Worm (Caenorhabditis elegans) whole organism, mixed stage, embryonic: ENCODE measurements around the gene glc-4.

ENCODE experiments used
- drap-1 ChIP-seq: fragments of 200-800 bp; sonication (Bioruptor generic); optimal IDR thresholded peaks from 3 replicates; lab custom pipeline; 2018; ENCODE audit warnings: mild to moderate bottlenecking, missing genetic modification characterization, missing compliant biosample characterization
- lsy-2 ChIP-seq: fragments of 150-350 bp; optimal IDR thresholded peaks from 2 replicates; lab custom pipeline; 2014; ENCODE audit warnings: missing biosample characterization, missing genetic modification characterization
- nhr-237 ChIP-seq: fragments of 150-350 bp; optimal IDR thresholded peaks from 2 replicates; lab custom pipeline; 2014; ENCODE audit warnings: missing biosample characterization, missing genetic modification characterization
- nhr-76 ChIP-seq: sonication (generic microtip); optimal IDR thresholded peaks from 2 replicates; lab custom pipeline; 2017; ENCODE audit warnings: missing biosample characterization, missing genetic modification characterization
- pha-4 ChIP-seq: fragments of 150-350 bp; optimal IDR thresholded peaks from 2 replicates; lab custom pipeline; 2018; ENCODE audit warnings: missing biosample characterization, missing genetic modification reagents, missing genetic modification characterization
- snpc-4 ChIP-seq: fragments of 150-350 bp; optimal IDR thresholded peaks from 2 replicates; lab custom pipeline; 2014; ENCODE audit warnings: missing biosample characterization, missing genetic modification characterization
- unc-39 ChIP-seq: fragments of 150-350 bp; optimal IDR thresholded peaks from 2 replicates; lab custom pipeline; 2014; ENCODE audit warnings: missing biosample characterization, missing genetic modification characterization
- ztf-11 ChIP-seq: fragments of 150-350 bp; optimal IDR thresholded peaks from 2 replicates; lab custom pipeline; 2014; ENCODE audit warnings: missing biosample characterization, missing genetic modification characterization

ce11 chrII:7210187-7210586 is 35.4 kb upstream of the glc-4 start, which contains the start of gene E04F6.15:
- TF ChIP-seq nhr-76 (tag; lab: Kevin White, UChicago) (no peak), pha-4 (no peak), drap-1 (GFP tag; lab: Kevin White, UChicago) (no peak), lsy-2 (tag; lab: Kevin White, UChicago) (no peak), nhr-237 (tag; lab: Kevin White, UChicago) (no peak), snpc-4 (no peak), unc-39 (tag; lab: Kevin White, UChicago) (no peak), ztf-11 (tag; lab: Kevin White, UChicago) (no peak)
